Fruit fly (Drosophila melanogaster) whole organism, prepupa: ENCODE results near the gene SC35.
A peak's percentile ranks its signal among the peaks of the same experiment; 100 is the strongest.

Experiments
- CG1621 ChIP-seq: fragments of 200-800 bp; sonication (Bioruptor generic); optimal IDR thresholded peaks from 3 replicates; lab custom pipeline; 2018; ENCODE audit warnings: missing biosample characterization, mild to moderate bottlenecking, missing genetic modification characterization
- CG16779 ChIP-seq: fragments of 200-800 bp; sonication (Bioruptor generic); optimal IDR thresholded peaks from 3 replicates; lab custom pipeline; 2017; ENCODE audit warnings: missing biosample characterization, mild to moderate bottlenecking, missing genetic modification characterization
- CG6163 ChIP-seq: fragments of 200-800 bp; sonication (Bioruptor generic); IDR thresholded peaks from 3 replicates; pipeline ENCODE4 v1.3.6; 2022; ENCODE audit warnings: missing biosample characterization, missing genetic modification characterization
- CG6792 ChIP-seq: fragments of 200-800 bp; sonication (Bioruptor generic); optimal IDR thresholded peaks from 3 replicates; lab custom pipeline; 2016; ENCODE audit warnings: missing biosample characterization, missing genetic modification characterization
- CG6854 ChIP-seq: fragments of 200-800 bp; sonication (Bioruptor generic); optimal IDR thresholded peaks from 2 replicates; lab custom pipeline; 2017; ENCODE audit warnings: missing biosample characterization, mild to moderate bottlenecking, missing genetic modification characterization
- CG8119 ChIP-seq: fragments of 200-800 bp; sonication (Bioruptor generic); IDR thresholded peaks from 3 replicates; pipeline ENCODE4 v1.3.6; 2022; ENCODE audit warnings: missing biosample characterization, missing genetic modification characterization
- Eip75B ChIP-seq: fragments of 200-800 bp; sonication (Bioruptor generic); optimal IDR thresholded peaks from 3 replicates; lab custom pipeline; 2016; ENCODE audit warnings: missing biosample characterization, missing genetic modification characterization
- Ets21C ChIP-seq: fragments of 200-800 bp; sonication (Bioruptor generic); optimal IDR thresholded peaks from 3 replicates; lab custom pipeline; 2016; ENCODE audit warnings: missing biosample characterization, missing genetic modification characterization
- Gug ChIP-seq: fragments of 200-800 bp; sonication (Bioruptor generic); IDR thresholded peaks from 2 replicates; pipeline ENCODE4 v1.3.6; 2022; ENCODE audit warnings: missing biosample characterization, missing genetic modification characterization
- Sox102F ChIP-seq: fragments of 200-800 bp; sonication (Bioruptor generic); optimal IDR thresholded peaks from 2 replicates; lab custom pipeline; 2016; ENCODE audit warnings: missing biosample characterization, mild to moderate bottlenecking, missing genetic modification characterization
- fd85E ChIP-seq: fragments of 200-800 bp; sonication (Bioruptor generic); optimal IDR thresholded peaks from 3 replicates; lab custom pipeline; 2016; ENCODE audit warnings: missing biosample characterization, missing genetic modification characterization
- fkh ChIP-seq: fragments of 200-800 bp; sonication (Bioruptor generic); optimal IDR thresholded peaks from 3 replicates; lab custom pipeline; 2017; ENCODE audit warnings: missing biosample characterization, mild to moderate bottlenecking, missing genetic modification characterization, moderate library complexity
- topi ChIP-seq: fragments of 200-800 bp; sonication (Bioruptor generic); optimal IDR thresholded peaks from 3 replicates; lab custom pipeline; 2016; ENCODE audit warnings: missing biosample characterization, missing genetic modification characterization

DNA sequence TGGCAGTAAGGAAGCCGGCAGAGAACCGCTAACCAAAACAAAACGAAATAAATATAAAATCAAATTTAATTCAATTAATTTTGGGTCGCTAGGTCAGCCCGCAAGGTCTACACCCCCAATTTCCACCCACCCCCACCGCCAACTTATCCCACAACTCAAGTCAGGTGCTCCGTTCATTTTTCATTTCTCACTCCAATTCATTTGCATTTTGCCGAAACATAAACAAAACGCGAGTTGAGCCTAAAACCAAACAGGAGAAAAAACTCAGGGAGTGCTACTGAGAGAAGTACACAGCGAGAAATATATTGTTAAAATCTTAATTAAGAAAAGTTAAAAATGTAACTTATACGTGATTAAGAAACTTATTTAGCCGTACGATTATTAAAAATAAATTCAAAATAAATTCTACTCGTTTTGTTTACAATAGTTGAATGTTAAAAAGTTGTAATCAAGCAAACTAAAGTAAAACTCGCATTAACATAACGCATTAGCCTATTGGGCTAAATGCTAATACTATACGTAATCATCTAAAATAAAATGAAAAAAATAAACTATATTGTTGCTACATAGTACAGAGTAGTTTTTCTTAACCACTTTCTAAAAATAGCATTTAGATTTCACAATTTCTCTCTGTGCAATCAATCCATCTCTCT lies 18.9 kb downstream of the SC35 start:
- TF ChIP-seq CG6163 = no peak
- TF ChIP-seq Sox102F (GFP tag; lab: Kevin White, UChicago) = no peak
- TF ChIP-seq Eip75B (GFP tag; lab: Kevin White, UChicago) = no peak
- TF ChIP-seq CG6792 (GFP tag; lab: Kevin White, UChicago) = no peak
- no peak for TF ChIP-seq fkh (GFP tag; lab: Kevin White, UChicago)
- peak; percentile 1 for TF ChIP-seq Ets21C (GFP tag; lab: Kevin White, UChicago)
- TF ChIP-seq Gug (GFP tag; lab: Robert Waterston, UW) = no peak
- no peak for TF ChIP-seq CG8119 (GFP tag; lab: Robert Waterston, UW)
- no peak for TF ChIP-seq CG6854 (GFP tag; lab: Kevin White, UChicago)
- no peak for TF ChIP-seq CG16779
- no peak for TF ChIP-seq fd85E
- TF ChIP-seq topi = peak; percentile 50
- no peak for TF ChIP-seq CG1621 (tag; lab: Kevin White, UChicago)
